Fruit fly (Drosophila melanogaster): Measurements from ENCODE around the gene CG7333.

Gene CG7333

dm6 chr3R:19620953-19621352, 20.5 kb downstream of the CG7333 start:
- TF ChIP-seq CG17801 (GFP tag; optimal IDR thresholded peaks at IDR 0.05; ENCODE audit: partially characterized antibody), result no peak

DNA sequence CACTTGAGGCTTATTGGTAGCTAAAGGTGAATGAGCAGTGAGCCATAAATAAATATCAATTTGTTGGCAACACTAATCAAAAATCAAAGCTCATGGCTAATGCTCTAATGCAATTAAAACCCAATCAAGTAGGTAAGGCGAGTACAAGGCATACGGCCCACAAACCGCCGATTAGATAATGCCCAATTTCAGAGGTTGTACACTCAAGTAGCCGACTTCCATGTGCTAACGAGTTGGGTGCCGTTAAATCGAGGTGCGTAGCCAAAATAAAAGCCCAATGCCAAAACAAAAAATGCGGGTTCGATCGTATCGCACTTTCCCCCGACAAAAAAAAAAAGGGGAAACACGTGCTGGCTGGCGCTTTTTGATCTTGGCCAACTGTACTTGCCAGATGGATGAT, 21.6 kb downstream of the CG7333 start:
- TF ChIP-seq CG17801 (GFP tag; optimal IDR thresholded peaks at IDR 0.05; ENCODE audit: partially characterized antibody), result no peak

- TF ChIP-seq CG17801 (GFP tag; optimal IDR thresholded peaks at IDR 0.05; ENCODE audit: partially characterized antibody), result peak; percentile 73
These were observed 23.2 kb downstream of the CG7333 start for dm6 chr3R:19623606-19624005.

- TF ChIP-seq CG17801 (GFP tag; optimal IDR thresholded peaks at IDR 0.05; ENCODE audit: partially characterized antibody), result no peak
These were observed 24.0 kb downstream of the CG7333 start for dm6 chr3R:19624482-19624881.

dm6 chr3R:19625300-19626230, 25.1 kb downstream of the CG7333 start:
- no peak for TF ChIP-seq CG17801 (GFP tag; optimal IDR thresholded peaks at IDR 0.05; ENCODE audit: partially characterized antibody)

DNA sequence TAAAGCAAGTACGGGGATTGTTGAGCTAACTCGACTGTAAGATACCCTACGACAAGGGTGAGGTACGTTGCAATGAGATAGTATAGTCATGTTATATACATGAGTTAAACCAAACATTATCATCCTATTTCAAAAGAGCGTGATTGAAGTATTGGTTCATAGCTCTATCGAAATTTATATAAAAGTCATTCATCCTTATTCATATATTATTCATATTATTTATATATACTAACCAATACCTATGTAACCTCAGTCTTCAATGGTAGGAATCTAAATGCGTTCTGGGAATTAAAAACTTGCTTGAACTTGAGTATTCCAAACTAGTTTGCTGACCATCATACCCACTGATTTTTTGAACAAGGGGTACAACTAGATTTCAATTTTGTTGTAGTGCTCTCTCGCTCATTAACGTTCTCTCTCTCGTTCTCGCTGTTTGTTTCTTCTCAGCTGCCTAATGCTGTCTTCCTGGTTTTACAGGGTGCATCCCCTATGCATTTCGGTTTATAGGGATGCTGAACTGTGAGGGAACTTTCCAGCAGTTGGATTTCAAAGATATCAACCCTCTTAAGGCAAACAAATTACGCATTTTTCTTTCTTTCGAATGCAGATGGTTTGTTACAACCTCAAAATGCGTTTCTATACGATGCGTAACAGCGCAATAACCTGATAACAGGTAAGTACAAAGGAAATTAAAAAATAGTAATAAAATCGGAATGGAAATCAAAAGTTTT, 27.5 kb downstream of the CG7333 start:
- peak; percentile 29 for TF ChIP-seq CG17801 (GFP tag; optimal IDR thresholded peaks at IDR 0.05; ENCODE audit: partially characterized antibody)

DNA sequence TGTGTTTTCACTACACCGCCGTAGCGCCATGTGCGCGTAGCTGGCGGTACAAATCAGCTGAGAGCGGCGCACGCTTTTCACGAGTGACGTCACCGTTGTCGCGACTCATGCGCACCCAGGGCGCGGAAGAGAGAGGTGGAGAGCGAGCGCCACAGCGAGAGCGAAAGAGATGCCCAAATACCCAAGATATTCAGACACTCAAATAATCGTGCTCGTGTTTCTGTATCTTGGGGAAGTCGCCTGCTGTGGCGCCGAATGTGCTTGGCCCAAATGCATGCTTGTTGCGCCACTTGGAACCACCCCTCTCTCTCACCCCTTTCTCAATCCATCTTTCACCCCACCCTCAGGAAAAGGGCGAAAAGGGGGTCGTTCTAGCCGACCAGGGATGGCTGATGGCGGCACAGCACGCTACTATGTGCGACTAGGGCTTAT, 32.3 kb downstream of the CG7333 start, which contains the start of gene CG6231:
TSS of gene CG6231 (minus strand) at position 34 of the 432 bp plus-strand sequence.
- TF ChIP-seq CG17801 (GFP tag; optimal IDR thresholded peaks at IDR 0.05; ENCODE audit: partially characterized antibody), result no peak

DNA sequence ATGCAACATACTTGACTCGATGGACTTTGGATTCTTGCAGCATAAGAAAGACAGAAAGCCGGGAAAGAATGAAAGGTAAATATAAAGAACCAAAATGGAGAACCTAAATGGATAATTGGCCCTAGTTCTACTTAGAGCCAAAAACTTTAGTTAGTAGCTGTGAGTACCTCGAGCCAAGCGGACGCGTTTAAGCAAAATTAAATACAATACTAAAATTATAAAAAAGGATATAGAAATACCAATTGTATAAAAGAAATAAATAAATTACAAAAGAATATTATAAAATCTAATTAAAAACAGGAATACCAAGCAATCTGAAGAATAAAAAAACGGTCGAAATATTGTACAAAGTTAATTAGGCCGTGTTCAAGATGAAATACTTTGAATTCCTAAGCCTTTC, 34.2 kb downstream of the CG7333 start, which contains the start of gene CG34138:
TSS of gene CG34138 (plus strand) at position 301 of the 400 bp plus-strand sequence.
- TF ChIP-seq CG17801 (GFP tag; optimal IDR thresholded peaks at IDR 0.05; ENCODE audit: partially characterized antibody), result no peak

DNA sequence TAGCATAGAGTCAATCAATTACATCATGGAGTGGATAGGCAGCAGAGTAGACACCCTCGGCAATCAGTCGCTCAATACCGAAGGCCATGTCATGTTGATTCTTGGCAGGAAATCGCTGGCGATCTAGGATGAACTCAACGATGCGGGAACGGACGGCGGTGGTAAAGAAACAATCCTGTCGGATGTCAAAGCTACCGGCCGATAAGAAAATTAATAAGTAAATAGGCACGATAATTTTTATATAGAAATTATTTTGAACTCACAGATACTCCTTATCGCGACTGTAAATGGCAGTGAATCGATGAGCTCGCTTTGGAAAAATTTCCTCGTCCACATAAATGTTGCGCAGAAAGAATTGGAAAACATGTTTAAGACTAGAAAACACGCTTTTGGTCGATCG, 37.6 kb downstream of the CG7333 start:
- TF ChIP-seq CG17801 (GFP tag; optimal IDR thresholded peaks at IDR 0.05; ENCODE audit: partially characterized antibody), result no peak

dm6 chr3R:19641058-19641457, 40.6 kb downstream of the CG7333 start:
- peak; percentile 10 for TF ChIP-seq CG17801 (GFP tag; optimal IDR thresholded peaks at IDR 0.05; ENCODE audit: partially characterized antibody)

dm6 chr3R:19641498-19642065, 41.1 kb downstream of the CG7333 start:
- TF ChIP-seq CG17801 (GFP tag; optimal IDR thresholded peaks at IDR 0.05; ENCODE audit: partially characterized antibody), result peak; percentile 95

- TF ChIP-seq CG17801 (GFP tag; optimal IDR thresholded peaks at IDR 0.05; ENCODE audit: partially characterized antibody), result peak; percentile 19
These were observed 41.9 kb downstream of the CG7333 start, which contains the start of gene subdued for dm6 chr3R:19642092-19642892. TSS of gene subdued (minus strand) at chr3R:19642722.

- no peak for TF ChIP-seq CG17801 (GFP tag; optimal IDR thresholded peaks at IDR 0.05; ENCODE audit: partially characterized antibody)
These were observed 42.4 kb downstream of the CG7333 start for dm6 chr3R:19642893-19643270.

DNA sequence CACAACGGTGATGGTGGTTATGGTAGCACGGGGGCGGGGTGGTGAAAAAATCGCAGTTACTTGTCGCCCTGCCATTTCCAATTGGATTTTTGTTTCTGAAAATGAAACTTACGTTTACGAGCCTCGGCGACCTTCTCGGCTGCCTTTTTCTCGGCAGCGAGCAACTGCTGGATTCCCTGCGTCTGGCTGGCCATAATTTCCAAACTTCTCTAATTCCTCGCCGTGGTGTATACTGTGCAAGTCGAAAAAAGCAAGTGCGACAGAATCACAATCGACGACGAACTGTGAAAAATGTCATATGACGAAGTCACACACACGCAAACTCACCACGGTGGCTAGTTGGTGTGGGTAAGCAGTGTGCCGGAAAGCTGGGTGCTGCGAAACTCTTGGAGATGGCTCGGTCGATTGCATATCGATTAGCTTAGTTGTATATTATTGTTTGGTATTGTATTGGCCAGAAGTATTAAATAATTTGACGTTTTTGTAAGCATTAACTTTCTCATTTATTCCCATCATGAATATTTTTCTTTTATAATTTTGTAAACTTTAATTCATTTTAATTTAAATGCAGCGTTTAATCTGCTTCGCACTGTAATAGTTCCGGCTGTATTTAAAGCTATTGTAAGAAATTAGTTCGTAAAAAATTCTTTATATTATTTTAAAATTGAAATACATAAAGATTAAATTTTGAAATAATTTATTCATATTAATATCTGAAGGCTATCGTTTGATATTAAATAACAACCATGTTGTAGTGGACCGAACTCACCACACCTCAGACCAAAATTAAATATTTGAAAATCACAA, 43.9 kb downstream of the CG7333 start, which contains the start of gene Vha13:
TSS of gene Vha13 (minus strand) at position 293 of the 807 bp plus-strand sequence.
- peak; percentile 74 for TF ChIP-seq CG17801 (GFP tag; optimal IDR thresholded peaks at IDR 0.05; ENCODE audit: partially characterized antibody)

All from ovary, adult (tissue).